Fruit fly (Drosophila melanogaster): ENCODE results near the gene Spn88Ea.

The Spn88Ea gene

DNA sequence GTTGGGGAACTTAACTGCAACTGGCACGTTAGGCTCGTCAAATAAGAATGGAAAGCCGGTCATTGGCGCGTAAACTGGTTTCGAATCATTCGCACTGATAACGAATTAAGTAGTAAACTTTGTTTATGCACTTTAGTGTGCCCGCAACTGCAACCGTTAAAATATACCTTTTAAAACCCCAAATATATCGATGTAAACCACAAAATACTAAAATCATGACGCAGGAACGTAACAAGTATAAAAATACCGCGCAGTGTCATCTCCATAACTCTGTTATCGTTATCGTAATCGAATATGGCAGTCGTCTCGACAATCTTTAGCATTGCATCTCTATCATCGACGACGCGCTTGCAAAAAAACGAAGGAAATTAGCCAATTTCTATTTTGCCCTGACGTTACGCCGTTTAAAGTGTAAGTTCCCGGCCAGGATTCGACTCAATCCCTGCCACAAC lies 19.1 kb upstream of the Spn88Ea start, which contains the start of the genes CG31344 and Caf1-55:
TSS of gene CG31344 (minus strand) at position 51 of the 452 bp plus-strand sequence.
TSS of gene Caf1-55 (plus strand) at position 298 of the 452 bp plus-strand sequence.
- TF ChIP-seq CG17806 (tag; optimal IDR thresholded peaks at IDR 0.05) (no peak), Pif1B (GFP tag; optimal IDR thresholded peaks at IDR 0.05) (no peak), CG13204 (GFP tag; optimal IDR thresholded peaks at IDR 0.05) (no peak), CG14655 (GFP tag; optimal IDR thresholded peaks at IDR 0.05) (no peak), EcR (GFP tag; optimal IDR thresholded peaks at IDR 0.05) (peak; percentile 12)

- TF ChIP-seq CG8159 (tag; optimal IDR thresholded peaks at IDR 0.05), result no peak
- no peak for TF ChIP-seq CG4496 (GFP tag; IDR thresholded peaks at IDR 0.05)
- TF ChIP-seq rn (GFP tag; IDR thresholded peaks at IDR 0.05), result no peak
- no peak for TF ChIP-seq CG10348 (GFP tag; IDR thresholded peaks at IDR 0.05)
- TF ChIP-seq CG14655 (GFP tag; optimal IDR thresholded peaks at IDR 0.05), result no peak
- no peak for TF ChIP-seq CG32121 (GFP tag; IDR thresholded peaks at IDR 0.05)
- TF ChIP-seq CG12605 (GFP tag; IDR thresholded peaks at IDR 0.05), result no peak
- TF ChIP-seq Pif1A (GFP tag; optimal IDR thresholded peaks at IDR 0.05), result no peak
- no peak for TF ChIP-seq EcR (GFP tag; optimal IDR thresholded peaks at IDR 0.05)
- no peak for TF ChIP-seq gl (tag; optimal IDR thresholded peaks at IDR 0.05)
- TF ChIP-seq CG9948 (tag; optimal IDR thresholded peaks at IDR 0.05), result no peak
- TF ChIP-seq Ets98B (GFP tag; IDR thresholded peaks at IDR 0.05), result no peak
- no peak for TF ChIP-seq CG34367 (tag; optimal IDR thresholded peaks at IDR 0.05)
- TF ChIP-seq CG17806 (tag; optimal IDR thresholded peaks at IDR 0.05), result no peak
- no peak for TF ChIP-seq CG13204 (GFP tag; optimal IDR thresholded peaks at IDR 0.05)
- TF ChIP-seq fd96Ca (GFP tag; IDR thresholded peaks at IDR 0.05), result no peak
Measured at dm6 chr3R:15222973-15223372, 16.7 kb upstream of the Spn88Ea start, which contains the start of gene Polr2G. Gene Polr2G, minus strand, starts transcription at chr3R:15223180.

DNA sequence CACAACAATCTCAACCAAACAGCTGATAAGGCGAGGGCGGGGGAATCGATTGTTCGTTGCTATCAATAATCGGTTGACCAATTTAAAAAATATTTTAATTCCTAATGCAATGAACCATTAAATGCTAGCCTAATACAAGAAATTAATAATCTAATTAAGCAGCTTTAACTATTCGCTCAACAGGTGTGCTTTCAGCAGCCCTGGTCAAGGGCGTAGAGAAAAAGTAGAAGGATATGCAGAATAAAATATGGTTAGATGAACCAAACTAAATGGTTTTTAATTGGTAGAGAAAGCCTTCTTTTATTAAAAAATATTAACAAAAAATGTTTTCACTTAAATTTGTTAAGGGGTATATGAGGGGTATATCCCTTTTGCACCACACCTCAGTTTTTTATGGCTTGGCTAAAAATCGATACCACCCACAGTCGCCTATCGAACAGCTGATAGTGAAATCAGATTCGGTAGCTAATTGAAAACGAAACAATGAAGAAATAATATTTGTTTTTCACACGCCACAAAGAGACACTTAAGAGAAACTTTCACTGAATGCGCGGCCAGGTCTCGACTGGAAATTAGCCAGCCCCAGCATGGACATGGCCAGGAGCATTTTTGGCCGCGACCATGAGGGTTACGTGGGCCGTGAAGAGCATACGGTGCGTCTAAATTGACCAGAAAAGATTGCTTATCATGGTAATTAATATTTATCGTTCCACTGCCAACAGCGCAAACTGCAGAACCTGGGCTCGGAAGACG lies 12.8 kb upstream of the Spn88Ea start, which contains the start of the genes SIDL and CG12241:
TSS of gene SIDL (minus strand) at position 51 of the 753 bp plus-strand sequence.
TSS of gene CG12241 (plus strand) at position 433 of the 753 bp plus-strand sequence.
- TF ChIP-seq fd96Ca (GFP tag; IDR thresholded peaks at IDR 0.05) (peak; percentile 96), CG8159 (tag; optimal IDR thresholded peaks at IDR 0.05) (peak; percentile 93), Pif1B (GFP tag; optimal IDR thresholded peaks at IDR 0.05) (no peak), gl (tag; optimal IDR thresholded peaks at IDR 0.05) (peak; percentile 77), CG12605 (GFP tag; IDR thresholded peaks at IDR 0.05) (peak; percentile 97), CG13204 (GFP tag; optimal IDR thresholded peaks at IDR 0.05) (no peak), Pif1A (GFP tag; optimal IDR thresholded peaks at IDR 0.05) (no peak), Snoo (tag; optimal IDR thresholded peaks at IDR 0.05) (peak; percentile 95), CG34367 (tag; optimal IDR thresholded peaks at IDR 0.05) (no peak), Ets98B (GFP tag; IDR thresholded peaks at IDR 0.05) (peak; percentile 98), D1 (tag; optimal IDR thresholded peaks at IDR 0.05) (no peak), CG14655 (GFP tag; optimal IDR thresholded peaks at IDR 0.05) (no peak), EcR (GFP tag; optimal IDR thresholded peaks at IDR 0.05) (no peak), rn (GFP tag; IDR thresholded peaks at IDR 0.05) (peak; percentile 98), CG32121 (GFP tag; IDR thresholded peaks at IDR 0.05) (peak; percentile 97), CG8301 (tag; optimal IDR thresholded peaks at IDR 0.05) (peak; percentile 90), CG4496 (GFP tag; IDR thresholded peaks at IDR 0.05) (peak; percentile 99), CG10348 (GFP tag; IDR thresholded peaks at IDR 0.05) (no peak), CG9948 (tag; optimal IDR thresholded peaks at IDR 0.05) (peak; percentile 86), CG17806 (tag; optimal IDR thresholded peaks at IDR 0.05) (peak; percentile 92), CG15710 (tag; optimal IDR thresholded peaks at IDR 0.05) (peak; percentile 66)

DNA sequence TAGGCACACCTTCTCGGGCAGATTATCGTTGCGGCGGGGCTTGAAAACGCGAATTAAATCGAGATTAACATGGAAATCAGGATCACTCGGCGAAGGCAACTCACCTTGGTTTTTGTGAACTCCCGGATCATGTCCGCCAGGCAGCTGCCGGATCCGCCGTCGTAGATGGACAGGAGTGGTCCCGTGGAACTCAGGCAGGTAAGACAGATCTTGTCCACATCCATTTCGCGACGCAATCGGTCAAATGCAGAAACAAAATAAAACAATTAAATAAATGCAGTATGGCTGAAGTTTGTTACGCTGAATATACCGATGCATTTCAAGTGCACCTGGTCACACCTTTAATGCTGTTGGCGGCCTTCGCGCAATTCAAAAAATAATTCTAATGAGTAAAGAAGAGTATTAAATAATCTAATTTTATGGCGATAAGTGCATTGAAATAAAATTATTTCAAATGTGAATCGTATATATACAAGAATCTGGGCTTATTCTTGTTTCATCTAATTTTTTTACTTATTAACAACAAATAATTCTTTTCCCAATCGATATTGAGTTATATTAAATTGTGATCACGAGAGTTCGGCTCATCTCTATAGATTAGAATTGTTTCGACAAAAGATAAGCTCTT lies 7.2 kb upstream of the Spn88Ea start, which contains the start of the genes CG6654 and CG4210:
TSS of gene CG6654 (minus strand) at position 297 of the 628 bp plus-strand sequence.
TSS of gene CG4210 (plus strand) at position 613 of the 628 bp plus-strand sequence.
- TF ChIP-seq CG15710 (tag; optimal IDR thresholded peaks at IDR 0.05) (no peak), gl (tag; optimal IDR thresholded peaks at IDR 0.05) (no peak), CG8301 (tag; optimal IDR thresholded peaks at IDR 0.05) (no peak), CG14655 (GFP tag; optimal IDR thresholded peaks at IDR 0.05) (no peak), CG8159 (tag; optimal IDR thresholded peaks at IDR 0.05) (no peak), CG4496 (GFP tag; IDR thresholded peaks at IDR 0.05) (no peak), rn (GFP tag; IDR thresholded peaks at IDR 0.05) (no peak), CG32121 (GFP tag; IDR thresholded peaks at IDR 0.05) (no peak), Snoo (tag; optimal IDR thresholded peaks at IDR 0.05) (no peak), EcR (GFP tag; optimal IDR thresholded peaks at IDR 0.05) (no peak), CG13204 (GFP tag; optimal IDR thresholded peaks at IDR 0.05) (no peak), CG10348 (GFP tag; IDR thresholded peaks at IDR 0.05) (no peak), CG9948 (tag; optimal IDR thresholded peaks at IDR 0.05) (no peak), CG34367 (tag; optimal IDR thresholded peaks at IDR 0.05) (no peak)

DNA sequence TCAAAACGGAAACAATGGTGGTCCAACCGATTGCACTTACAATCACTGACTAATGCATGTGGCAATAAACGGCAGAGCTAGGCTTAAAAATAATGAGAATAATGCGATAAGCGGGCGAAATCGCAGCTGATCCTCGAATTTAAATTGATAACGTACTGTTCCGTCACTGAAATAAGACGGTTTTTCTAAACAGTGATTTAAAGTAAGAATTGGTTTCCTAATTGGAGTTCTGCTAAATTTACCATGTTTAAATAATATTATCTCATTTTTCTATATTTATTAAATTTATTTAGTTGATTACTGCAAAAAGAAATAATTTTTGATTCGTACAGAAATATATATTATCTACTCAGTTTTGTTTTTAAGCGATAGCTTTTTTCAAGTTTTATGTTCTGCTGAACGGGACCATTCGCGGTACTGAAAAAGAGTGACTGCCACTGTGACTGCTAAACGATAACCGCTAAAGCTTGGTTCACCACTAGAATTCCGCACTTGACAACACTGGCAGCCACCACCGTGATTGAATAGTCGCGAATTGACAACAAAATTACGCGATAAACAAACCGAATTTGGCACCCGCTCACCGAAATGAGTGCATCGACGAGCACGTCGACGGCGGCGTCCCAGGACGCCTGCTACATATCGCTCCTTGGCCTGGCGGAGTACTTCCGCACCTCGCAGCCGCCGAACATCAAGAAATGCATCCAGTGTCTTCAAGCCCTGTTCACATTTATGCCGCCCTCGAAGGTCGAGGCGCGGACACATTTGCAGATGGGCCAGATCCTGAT lies 2.7 kb upstream of the Spn88Ea start, which contains the start of the genes Spn88Eb and Mau2:
TSS of gene Spn88Eb (minus strand) at position 51 of the 788 bp plus-strand sequence.
TSS of gene Mau2 (plus strand) at position 493 of the 788 bp plus-strand sequence.
- peak; percentile 68; the same call in 2 of the 3 replicates for TF ChIP-seq fd96Ca (GFP tag; IDR thresholded peaks at IDR 0.05)
- TF ChIP-seq rn (GFP tag; IDR thresholded peaks at IDR 0.05), result peak; percentile 32; the same call in 1 of the 2 replicates
- no peak for TF ChIP-seq CG34367 (tag; optimal IDR thresholded peaks at IDR 0.05)
- TF ChIP-seq CG13204 (GFP tag; optimal IDR thresholded peaks at IDR 0.05), result no peak
- TF ChIP-seq Snoo (tag; optimal IDR thresholded peaks at IDR 0.05), result peak; percentile 34
- TF ChIP-seq D1 (tag; optimal IDR thresholded peaks at IDR 0.05), result no peak
- TF ChIP-seq CG10348 (GFP tag; IDR thresholded peaks at IDR 0.05), result no peak
- peak; percentile 32 for TF ChIP-seq CG15710 (tag; optimal IDR thresholded peaks at IDR 0.05)
- no peak for TF ChIP-seq EcR (GFP tag; optimal IDR thresholded peaks at IDR 0.05)
- no peak; the same call in 1 of the 2 replicates for TF ChIP-seq CG12605 (GFP tag; IDR thresholded peaks at IDR 0.05)
- no peak for TF ChIP-seq Pif1B (GFP tag; optimal IDR thresholded peaks at IDR 0.05)
- no peak for TF ChIP-seq CG14655 (GFP tag; optimal IDR thresholded peaks at IDR 0.05)
- TF ChIP-seq CG8301 (tag; optimal IDR thresholded peaks at IDR 0.05), result no peak
- no peak for TF ChIP-seq CG17806 (tag; optimal IDR thresholded peaks at IDR 0.05)
- TF ChIP-seq CG32121 (GFP tag; IDR thresholded peaks at IDR 0.05), result 0 out of 2 replicates have a peak, but pooled peaks have one; percentile 24
- no peak for TF ChIP-seq CG8159 (tag; optimal IDR thresholded peaks at IDR 0.05)
- no peak for TF ChIP-seq gl (tag; optimal IDR thresholded peaks at IDR 0.05)
- TF ChIP-seq Pif1A (GFP tag; optimal IDR thresholded peaks at IDR 0.05), result no peak
- TF ChIP-seq CG9948 (tag; optimal IDR thresholded peaks at IDR 0.05), result no peak
- TF ChIP-seq CG4496 (GFP tag; IDR thresholded peaks at IDR 0.05), result peak; percentile 71
- peak; percentile 68 for TF ChIP-seq Ets98B (GFP tag; IDR thresholded peaks at IDR 0.05)

Measured in whole organism, pupa.